Fruit fly (Drosophila melanogaster) S2 (cell line): ENCODE measurements around the gene Gba1a.

Experiments used
- CG8478 ChIP-seq: fragments of >200 bp; optimal IDR thresholded peaks from 2 replicates; lab custom pipeline; 2018
- CTCF ChIP-seq, 2 experiments: fragments of >200 bp; optimal IDR thresholded peaks; 2 replicates each; lab custom pipeline; 2018

dm6 chr3R:23667451-23667850 lies 33.0 kb upstream of the Gba1a start:
- TF ChIP-seq CG8478 (lab: Kevin White, UChicago) (no peak), CTCF (optimal IDR thresholded peaks at IDR 0.05; lab: Kevin White, UChicago) (no peak)
